Fruit fly (Drosophila melanogaster) whole organism, wandering third instar larva: ENCODE data around the gene CG42591.

Experiments
- Abd-B ChIP-seq: fragments of >200 bp; optimal IDR thresholded peaks from 2 replicates; lab custom pipeline; 2017; ENCODE audit warnings: missing biosample characterization, missing genetic modification characterization
- CG32264 ChIP-seq: fragments of 200-800 bp; sonication (Bioruptor generic); optimal IDR thresholded peaks from 2 replicates; lab custom pipeline; 2016; ENCODE audit warnings: missing biosample characterization, missing genetic modification characterization
- CG9705 ChIP-seq: fragments of 200-800 bp; sonication (Bioruptor generic); optimal IDR thresholded peaks from 2 replicates; lab custom pipeline; 2018; ENCODE audit warnings: missing biosample characterization, mild to moderate bottlenecking, missing genetic modification characterization
- CrebA ChIP-seq: fragments of 200-800 bp; sonication (Bioruptor generic); optimal IDR thresholded peaks from 2 replicates; lab custom pipeline; 2016; ENCODE audit warnings: missing biosample characterization, mild to moderate bottlenecking, missing genetic modification characterization, borderline replicate concordance
- Dif ChIP-seq: fragments of 200-275, 200-300 bp; sonication (Bioruptor generic); optimal IDR thresholded peaks from 2 replicates; lab custom pipeline; 2018; ENCODE audit warnings: missing biosample characterization, missing genetic modification characterization; ENCODE audit not compliant: partially characterized antibody
- GATAd ChIP-seq: sonication (Bioruptor generic); optimal IDR thresholded peaks from 2 replicates; lab custom pipeline; 2016; ENCODE audit warnings: missing biosample characterization, missing genetic modification characterization
- HLH106 ChIP-seq: fragments of 200-800 bp; optimal IDR thresholded peaks from 3 replicates; lab custom pipeline; 2019; ENCODE audit warnings: missing biosample characterization, mild to moderate bottlenecking, missing genetic modification characterization, moderate library complexity
- Hnf4 ChIP-seq: fragments of 200-800 bp; sonication (Bioruptor generic); optimal IDR thresholded peaks from 2 replicates; lab custom pipeline; 2016; ENCODE audit warnings: missing biosample characterization, mild to moderate bottlenecking, missing genetic modification characterization
- Hr78 ChIP-seq: fragments of >200 bp; optimal IDR thresholded peaks from 2 replicates; lab custom pipeline; 2017; ENCODE audit warnings: missing biosample characterization, missing genetic modification characterization
- Hr83 ChIP-seq: fragments of 200-300 bp; sonication (Bioruptor generic); optimal IDR thresholded peaks from 2 replicates; lab custom pipeline; 2016; ENCODE audit warnings: missing biosample characterization, mild to moderate bottlenecking, missing genetic modification characterization, moderate library complexity; ENCODE audit not compliant: poor library complexity, severe bottlenecking
- Mio ChIP-seq: sonication (Bioruptor generic); optimal IDR thresholded peaks from 2 replicates; lab custom pipeline; 2016; ENCODE audit warnings: missing biosample characterization, missing genetic modification characterization
- Myc ChIP-seq: fragments of >200 bp; optimal IDR thresholded peaks from 2 replicates; lab custom pipeline; 2017
- N ChIP-seq: fragments of >200 bp; optimal IDR thresholded peaks from 2 replicates; lab custom pipeline; 2018; ENCODE audit warnings: missing biosample characterization, missing external identifiers, missing genetic modification characterization
- OdsH ChIP-seq: fragments of 200-800 bp; sonication (Bioruptor generic); optimal IDR thresholded peaks from 2 replicates; lab custom pipeline; 2016; ENCODE audit warnings: missing biosample characterization, mild to moderate bottlenecking, missing genetic modification characterization
- Rel ChIP-seq, 2 experiments: fragments of 200-800 bp; sonication (Bioruptor generic) in 1 of 2; optimal IDR thresholded peaks; 2 replicates in 1 of 2; 3 replicates in 1 of 2; lab custom pipeline; 2016 to 2019; ENCODE audit warnings: mild to moderate bottlenecking in 2 of 2, missing biosample characterization in 2 of 2, missing genetic modification characterization in 2 of 2, moderate library complexity in 1 of 2
- Sp1 ChIP-seq: fragments of 200-800 bp; sonication (Bioruptor generic); optimal IDR thresholded peaks from 3 replicates; lab custom pipeline; 2019; ENCODE audit warnings: missing biosample characterization, mild to moderate bottlenecking, missing genetic modification characterization, moderate library complexity
- Vsx2 ChIP-seq: fragments of 200-300, 225-300 bp; sonication (Bioruptor generic); optimal IDR thresholded peaks from 2 replicates; lab custom pipeline; 2018; ENCODE audit warnings: missing biosample characterization, missing genetic modification characterization; ENCODE audit not compliant: partially characterized antibody
- br ChIP-seq: fragments of 200-800 bp; sonication (Bioruptor generic); optimal IDR thresholded peaks from 2 replicates; lab custom pipeline; 2016; ENCODE audit warnings: missing biosample characterization, missing genetic modification characterization
- brk ChIP-seq: fragments of 200-800 bp; sonication (Bioruptor generic); optimal IDR thresholded peaks from 2 replicates; lab custom pipeline; 2016; ENCODE audit warnings: missing biosample characterization, mild to moderate bottlenecking, missing genetic modification characterization
- dl ChIP-seq, 2 experiments: fragments of 175-275, 200-275 bp in 1 of 2; fragments of 200-275 bp in 1 of 2; sonication (Bioruptor generic); optimal IDR thresholded peaks; lab custom pipeline; 2018; ENCODE audit warnings: mild to moderate bottlenecking in 2 of 2, missing biosample characterization in 2 of 2, missing genetic modification characterization in 2 of 2, moderate library complexity in 2 of 2; ENCODE audit not compliant: partially characterized antibody in 2 of 2, insufficient read depth in 1 of 2
- dmrt93B ChIP-seq: fragments of 200-800 bp; sonication (Bioruptor generic); optimal IDR thresholded peaks from 2 replicates; lab custom pipeline; 2018; ENCODE audit warnings: missing biosample characterization, mild to moderate bottlenecking, missing genetic modification characterization
- dsf ChIP-seq: sonication (Bioruptor generic); optimal IDR thresholded peaks from 2 replicates; lab custom pipeline; 2016; ENCODE audit warnings: missing biosample characterization, missing genetic modification characterization, borderline replicate concordance
- fru ChIP-seq: fragments of 200-800 bp; sonication (Bioruptor generic); optimal IDR thresholded peaks from 3 replicates; lab custom pipeline; 2016; ENCODE audit warnings: missing biosample characterization, mild to moderate bottlenecking, missing genetic modification characterization
- h ChIP-seq: fragments of 200-800 bp; sonication (Bioruptor generic); optimal IDR thresholded peaks from 3 replicates; lab custom pipeline; 2016; ENCODE audit warnings: missing biosample characterization, mild to moderate bottlenecking, missing genetic modification characterization
- jim ChIP-seq: fragments of 175-275, 200-325 bp; sonication (Bioruptor generic); optimal IDR thresholded peaks from 2 replicates; lab custom pipeline; 2016; ENCODE audit warnings: missing biosample characterization, mild to moderate bottlenecking, missing genetic modification characterization
- lola ChIP-seq: fragments of >200 bp; optimal IDR thresholded peaks from 2 replicates; lab custom pipeline; 2017; ENCODE audit warnings: missing biosample characterization, missing genetic modification characterization
- pan ChIP-seq: fragments of >200 bp; optimal IDR thresholded peaks from 2 replicates; lab custom pipeline; 2017
- psq ChIP-seq: fragments of 200-800 bp; sonication (Bioruptor generic); optimal IDR thresholded peaks from 3 replicates; lab custom pipeline; 2017; ENCODE audit warnings: missing biosample characterization, mild to moderate bottlenecking, missing genetic modification characterization, moderate library complexity
- sage ChIP-seq: fragments of 200-800 bp; sonication (Bioruptor generic); optimal IDR thresholded peaks from 2 replicates; lab custom pipeline; 2016; ENCODE audit warnings: missing biosample characterization, mild to moderate bottlenecking, missing genetic modification characterization
- tai ChIP-seq: sonication (Bioruptor generic); optimal IDR thresholded peaks from 2 replicates; lab custom pipeline; 2016; ENCODE audit warnings: missing biosample characterization, missing genetic modification characterization
- usp ChIP-seq: fragments of >200 bp; optimal IDR thresholded peaks from 2 replicates; lab custom pipeline; 2017; ENCODE audit warnings: missing biosample characterization, missing genetic modification characterization
- woc ChIP-seq: sonication (Bioruptor generic); optimal IDR thresholded peaks from 2 replicates; lab custom pipeline; 2016; ENCODE audit warnings: missing biosample characterization, mild to moderate bottlenecking, missing genetic modification characterization

CG42591 gene

DNA sequence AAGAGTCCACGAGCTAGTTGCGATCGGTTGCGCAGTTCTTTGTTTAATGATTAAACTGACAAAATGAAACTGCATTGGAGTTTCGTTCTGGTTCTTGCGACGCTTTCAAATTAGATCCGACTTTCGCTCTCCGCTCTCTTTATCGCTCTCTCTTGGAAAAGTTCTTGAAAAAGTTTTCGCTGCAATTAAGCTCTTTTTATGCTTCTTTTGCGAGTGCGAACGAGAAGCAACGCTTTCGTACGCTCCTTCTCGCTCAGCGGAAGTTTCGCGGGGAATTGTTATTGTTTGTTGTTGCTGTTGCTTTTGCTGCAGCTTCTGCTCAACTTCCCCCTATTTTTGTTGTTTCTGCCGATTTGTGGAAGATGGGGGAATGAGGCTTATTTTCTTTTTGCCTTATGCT is 13.4 kb downstream of the CG42591 start:
- peak; percentile 80 for TF ChIP-seq Dif (GFP tag; lab: Kevin White, UChicago)
- TF ChIP-seq brk, result peak; percentile 18
- TF ChIP-seq dl (GFP tag; optimal IDR thresholded peaks at IDR 0.05; lab: Kevin White, UChicago; ENCODE audit: insufficient read depth in 1 of 2, partially characterized antibody in 2 of 2), result peak; percentile 65 to 74
- no peak for TF ChIP-seq Vsx2
- TF ChIP-seq CrebA, result peak; percentile 74
- TF ChIP-seq Mio (GFP tag; lab: Kevin White, UChicago), result no peak
- TF ChIP-seq Rel (GFP tag; optimal IDR thresholded peaks at IDR 0.05; lab: Kevin White, UChicago), result no peak
- peak; percentile 77 for TF ChIP-seq Rel (tag; optimal IDR thresholded peaks at IDR 0.05; lab: Kevin White, UChicago)
- TF ChIP-seq, all 38 proteins: peak for 5

- TF ChIP-seq Myc (lab: Kevin White, UChicago), result no peak
- TF ChIP-seq Vsx2, result no peak
- TF ChIP-seq brk, result no peak
- no peak for TF ChIP-seq psq (GFP tag; lab: Kevin White, UChicago)
- TF ChIP-seq OdsH, result no peak
- TF ChIP-seq dl (GFP tag; optimal IDR thresholded peaks at IDR 0.05; lab: Kevin White, UChicago; ENCODE audit: insufficient read depth in 1 of 2, partially characterized antibody in 2 of 2), result no peak
- no peak for TF ChIP-seq Sp1 (GFP tag; lab: Kevin White, UChicago)
Measured at dm6 chr3L:8044867-8045362, 24.8 kb downstream of the CG42591 start.

DNA sequence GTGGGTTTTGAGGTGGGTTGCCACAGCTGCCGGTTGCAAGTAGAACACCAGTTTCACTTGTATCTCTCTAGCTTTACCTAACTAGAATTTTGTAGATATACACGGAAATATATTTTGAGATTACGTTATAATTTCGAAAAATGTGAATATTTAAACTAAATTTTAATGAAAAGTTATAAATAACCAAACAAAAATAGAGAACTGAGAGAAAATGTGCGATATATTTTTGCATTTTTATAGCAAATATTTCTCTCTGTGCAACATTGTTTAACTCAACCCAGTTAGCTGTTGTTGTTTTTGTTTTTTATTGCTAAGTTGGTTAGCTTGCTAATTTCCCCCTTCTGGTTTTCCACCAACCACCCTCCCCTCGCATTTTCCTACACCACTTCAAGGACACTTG is 26.1 kb downstream of the CG42591 start:
- no peak for TF ChIP-seq lola (GFP tag; lab: Kevin White, UChicago)
- no peak for TF ChIP-seq Hnf4 (GFP tag; lab: Kevin White, UChicago)
- TF ChIP-seq jim (GFP tag; lab: Kevin White, UChicago), result no peak
- no peak for TF ChIP-seq sage (GFP tag; lab: Kevin White, UChicago)
- TF ChIP-seq Abd-B (GFP tag; lab: Kevin White, UChicago), result no peak
- TF ChIP-seq CG9705 (GFP tag; lab: Kevin White, UChicago), result no peak
- no peak for TF ChIP-seq Rel (GFP tag; optimal IDR thresholded peaks at IDR 0.05; lab: Kevin White, UChicago)
- no peak for TF ChIP-seq Rel (tag; optimal IDR thresholded peaks at IDR 0.05; lab: Kevin White, UChicago)
- TF ChIP-seq fru, result no peak
- TF ChIP-seq CrebA, result no peak

DNA sequence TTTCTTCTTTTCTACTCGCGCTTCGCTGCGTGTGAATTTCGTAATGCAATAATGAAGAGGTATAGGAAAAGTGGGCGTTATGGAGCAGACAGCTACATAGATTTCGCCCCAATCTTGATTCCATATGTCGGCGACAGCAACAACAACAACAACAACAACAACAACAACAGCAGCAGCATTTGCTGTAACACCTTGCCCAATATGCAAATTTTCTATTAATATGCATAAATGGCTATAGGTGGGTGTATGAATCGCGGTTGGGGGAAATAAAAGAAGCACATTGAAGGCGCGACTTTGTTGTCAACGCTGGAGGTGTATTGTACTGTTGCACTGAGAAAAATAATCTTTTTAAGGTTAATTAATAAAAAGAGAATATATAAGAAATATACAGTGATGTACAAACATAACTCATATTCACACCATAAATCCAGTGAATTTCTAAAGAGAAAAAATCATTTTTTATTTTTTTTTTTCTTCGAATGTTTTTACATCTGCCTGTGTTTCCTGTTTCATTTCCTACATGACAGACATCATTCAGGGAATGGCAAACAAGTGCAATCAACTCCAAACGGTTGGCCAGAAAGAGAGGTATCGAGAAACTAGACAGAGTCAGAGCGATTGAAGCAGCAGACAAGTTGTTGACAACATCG is 28.2 kb downstream of the CG42591 start:
- TF ChIP-seq jim (GFP tag; lab: Kevin White, UChicago) (no peak), psq (GFP tag; lab: Kevin White, UChicago) (peak; percentile 4), CrebA (no peak), Sp1 (GFP tag; lab: Kevin White, UChicago) (no peak), lola (GFP tag; lab: Kevin White, UChicago) (no peak)

- TF ChIP-seq fru (no peak), lola (GFP tag; lab: Kevin White, UChicago) (no peak), Hr78 (GFP tag; lab: Kevin White, UChicago) (no peak), dl (GFP tag; optimal IDR thresholded peaks at IDR 0.05; lab: Kevin White, UChicago; ENCODE audit: insufficient read depth in 1 of 2, partially characterized antibody in 2 of 2) (no peak), sage (GFP tag; lab: Kevin White, UChicago) (no peak), woc (GFP tag; lab: Kevin White, UChicago) (no peak), Mio (GFP tag; lab: Kevin White, UChicago) (no peak), HLH106 (tag; lab: Kevin White, UChicago) (no peak), GATAd (GFP tag; lab: Kevin White, UChicago) (no peak), N (GFP tag; lab: Kevin White, UChicago) (no peak), brk (no peak), Hr83 (GFP tag; lab: Kevin White, UChicago) (no peak), pan (lab: Kevin White, UChicago) (no peak), dsf (GFP tag; lab: Kevin White, UChicago) (no peak), OdsH (no peak), CG9705 (GFP tag; lab: Kevin White, UChicago) (no peak)
Measured at dm6 chr3L:8039119-8039518, 30.6 kb downstream of the CG42591 start.

dm6 chr3L:8037693-8038092 is 32.1 kb downstream of the CG42591 start:
- TF ChIP-seq CrebA (no peak), Hr78 (GFP tag; lab: Kevin White, UChicago) (no peak), Abd-B (GFP tag; lab: Kevin White, UChicago) (no peak), br (GFP tag; lab: Kevin White, UChicago) (no peak), tai (GFP tag; lab: Kevin White, UChicago) (no peak), Sp1 (GFP tag; lab: Kevin White, UChicago) (no peak), dsf (GFP tag; lab: Kevin White, UChicago) (no peak), dmrt93B (GFP tag; lab: Kevin White, UChicago) (no peak), usp (GFP tag; lab: Kevin White, UChicago) (no peak), Rel (GFP tag; optimal IDR thresholded peaks at IDR 0.05; lab: Kevin White, UChicago) (no peak), Rel (tag; optimal IDR thresholded peaks at IDR 0.05; lab: Kevin White, UChicago) (no peak), psq (GFP tag; lab: Kevin White, UChicago) (no peak), CG9705 (GFP tag; lab: Kevin White, UChicago) (no peak), CG32264 (GFP tag; lab: Kevin White, UChicago) (no peak), Vsx2 (no peak), woc (GFP tag; lab: Kevin White, UChicago) (no peak), brk (no peak), h (GFP tag; lab: Kevin White, UChicago) (no peak)
